Fruit fly (Drosophila melanogaster): ENCODE results near the gene CG42717.

CG42717 gene

dm6 chr3L:16033090-16033828 lies at the start of gene CG42717, which contains the start of gene CG42716:
Gene CG42717, minus strand, starts transcription at chr3L:16033190.
Gene CG42716, plus strand, starts transcription at chr3L:16033778.
- TF ChIP-seq insv (optimal IDR thresholded peaks at IDR 0.05) (no peak), h (optimal IDR thresholded peaks at IDR 0.05) (no peak), psq (optimal IDR thresholded peaks at IDR 0.05) (no peak), ttk (optimal IDR thresholded peaks at IDR 0.05) (no peak), Sin3A (optimal IDR thresholded peaks at IDR 0.05) (no peak), Myc (optimal IDR thresholded peaks at IDR 0.05) (no peak)

dm6 chr3L:16082251-16082650 lies 49.3 kb upstream of the CG42717 start, which contains the start of gene CG33258:
Gene CG33258, plus strand, starts transcription at chr3L:16082551.
- no peak for TF ChIP-seq psq (optimal IDR thresholded peaks at IDR 0.05)
- no peak for TF ChIP-seq Sin3A (optimal IDR thresholded peaks at IDR 0.05)
- no peak for TF ChIP-seq insv (optimal IDR thresholded peaks at IDR 0.05)
- no peak for TF ChIP-seq ttk (optimal IDR thresholded peaks at IDR 0.05)
- no peak for TF ChIP-seq h (optimal IDR thresholded peaks at IDR 0.05)
- TF ChIP-seq Myc (optimal IDR thresholded peaks at IDR 0.05): no peak

- TF ChIP-seq insv (optimal IDR thresholded peaks at IDR 0.05): no peak
- no peak for TF ChIP-seq h (optimal IDR thresholded peaks at IDR 0.05)
- TF ChIP-seq ttk (optimal IDR thresholded peaks at IDR 0.05): no peak
Measured at dm6 chr3L:16060806-16061600, 28.0 kb upstream of the CG42717 start.

DNA sequence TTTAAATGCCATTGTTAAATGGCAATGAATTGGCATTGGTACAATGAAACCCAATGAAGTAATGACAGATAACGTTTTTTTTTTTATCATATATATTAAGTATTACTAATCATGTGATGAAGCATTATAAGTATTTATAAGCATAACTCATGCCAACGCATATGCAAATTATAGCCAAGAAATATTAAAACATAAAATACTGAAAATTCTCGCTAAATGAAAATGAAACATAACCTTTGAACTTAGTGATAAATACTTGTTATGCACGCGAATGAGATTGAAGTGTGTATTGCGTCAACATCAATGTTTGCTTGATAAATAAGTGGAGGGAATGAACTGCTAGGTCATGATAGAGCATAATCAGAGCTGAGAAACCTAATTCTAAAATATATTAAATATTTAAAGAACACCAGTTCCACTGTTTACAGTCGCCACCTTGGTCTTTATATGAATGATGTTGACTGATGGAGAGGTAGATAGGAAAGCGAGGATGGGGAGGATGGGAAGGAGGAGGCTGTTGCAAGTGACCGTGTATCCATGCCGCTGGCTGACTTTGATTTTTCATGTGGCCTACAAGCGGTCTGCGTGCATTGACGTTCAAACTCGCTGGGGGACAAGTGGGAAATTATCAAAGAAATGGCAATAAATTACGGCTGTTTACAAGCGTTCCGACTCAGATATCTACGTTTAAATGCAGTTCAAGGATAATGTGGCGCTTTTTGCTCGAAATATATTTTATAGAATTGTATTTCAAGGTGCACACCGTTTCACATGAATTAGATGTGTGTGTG lies 23.3 kb upstream of the CG42717 start:
- TF ChIP-seq Sin3A (optimal IDR thresholded peaks at IDR 0.05): no peak
- TF ChIP-seq h (optimal IDR thresholded peaks at IDR 0.05): no peak
- no peak for TF ChIP-seq Myc (optimal IDR thresholded peaks at IDR 0.05)
- TF ChIP-seq psq (optimal IDR thresholded peaks at IDR 0.05): no peak
- no peak for TF ChIP-seq ttk (optimal IDR thresholded peaks at IDR 0.05)
- TF ChIP-seq insv (optimal IDR thresholded peaks at IDR 0.05): no peak

DNA sequence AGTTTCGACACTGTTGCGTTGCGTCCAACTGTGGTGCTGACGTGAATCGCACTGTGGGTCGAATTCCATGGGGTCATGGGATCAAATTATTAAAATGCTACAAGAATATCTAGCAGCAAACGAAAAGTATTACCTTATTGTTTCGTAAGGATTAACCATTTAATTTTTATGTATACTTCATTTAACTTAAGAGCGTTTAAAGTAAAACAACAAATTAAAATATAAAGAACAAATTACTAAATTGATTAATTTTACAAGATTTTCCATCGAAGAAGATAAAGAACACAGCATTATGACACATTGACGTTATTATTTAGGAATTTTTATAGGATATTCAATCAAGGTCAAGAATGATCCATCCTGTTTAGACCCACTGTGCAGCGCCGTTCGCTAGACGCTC lies 21.1 kb upstream of the CG42717 start:
- TF ChIP-seq Sin3A (optimal IDR thresholded peaks at IDR 0.05) (no peak), h (optimal IDR thresholded peaks at IDR 0.05) (no peak), ttk (optimal IDR thresholded peaks at IDR 0.05) (no peak), psq (optimal IDR thresholded peaks at IDR 0.05) (no peak), insv (optimal IDR thresholded peaks at IDR 0.05) (no peak), Myc (optimal IDR thresholded peaks at IDR 0.05) (no peak)

DNA sequence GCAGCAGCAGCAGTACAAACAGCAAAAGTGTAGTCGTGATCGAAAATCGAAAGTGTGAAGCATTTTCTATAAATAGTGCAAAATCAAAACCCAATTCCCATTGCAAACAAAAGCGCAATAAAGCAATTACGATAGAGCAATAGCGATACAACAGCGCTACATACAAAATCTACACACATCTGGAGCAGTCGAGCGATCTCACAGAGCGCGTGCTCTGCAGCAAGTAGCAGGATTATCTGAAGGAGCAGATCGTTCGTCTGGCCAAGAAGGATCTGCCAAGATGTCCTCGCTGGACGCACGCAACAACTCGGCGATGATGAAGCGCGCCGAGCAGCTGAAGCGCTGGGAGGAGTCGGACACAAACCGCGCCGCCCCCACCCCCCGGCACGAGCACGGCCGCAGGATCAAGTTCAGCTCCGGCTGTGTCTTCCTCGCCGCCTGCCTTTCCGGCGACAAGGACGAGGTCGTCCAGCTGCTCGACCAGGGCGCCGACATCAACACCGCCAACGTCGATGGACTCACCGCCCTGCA lies 20.1 kb upstream of the CG42717 start:
- TF ChIP-seq Myc (optimal IDR thresholded peaks at IDR 0.05) (no peak), h (optimal IDR thresholded peaks at IDR 0.05) (no peak), Sin3A (optimal IDR thresholded peaks at IDR 0.05) (no peak), psq (optimal IDR thresholded peaks at IDR 0.05) (no peak), insv (optimal IDR thresholded peaks at IDR 0.05) (no peak), ttk (optimal IDR thresholded peaks at IDR 0.05) (no peak)

DNA sequence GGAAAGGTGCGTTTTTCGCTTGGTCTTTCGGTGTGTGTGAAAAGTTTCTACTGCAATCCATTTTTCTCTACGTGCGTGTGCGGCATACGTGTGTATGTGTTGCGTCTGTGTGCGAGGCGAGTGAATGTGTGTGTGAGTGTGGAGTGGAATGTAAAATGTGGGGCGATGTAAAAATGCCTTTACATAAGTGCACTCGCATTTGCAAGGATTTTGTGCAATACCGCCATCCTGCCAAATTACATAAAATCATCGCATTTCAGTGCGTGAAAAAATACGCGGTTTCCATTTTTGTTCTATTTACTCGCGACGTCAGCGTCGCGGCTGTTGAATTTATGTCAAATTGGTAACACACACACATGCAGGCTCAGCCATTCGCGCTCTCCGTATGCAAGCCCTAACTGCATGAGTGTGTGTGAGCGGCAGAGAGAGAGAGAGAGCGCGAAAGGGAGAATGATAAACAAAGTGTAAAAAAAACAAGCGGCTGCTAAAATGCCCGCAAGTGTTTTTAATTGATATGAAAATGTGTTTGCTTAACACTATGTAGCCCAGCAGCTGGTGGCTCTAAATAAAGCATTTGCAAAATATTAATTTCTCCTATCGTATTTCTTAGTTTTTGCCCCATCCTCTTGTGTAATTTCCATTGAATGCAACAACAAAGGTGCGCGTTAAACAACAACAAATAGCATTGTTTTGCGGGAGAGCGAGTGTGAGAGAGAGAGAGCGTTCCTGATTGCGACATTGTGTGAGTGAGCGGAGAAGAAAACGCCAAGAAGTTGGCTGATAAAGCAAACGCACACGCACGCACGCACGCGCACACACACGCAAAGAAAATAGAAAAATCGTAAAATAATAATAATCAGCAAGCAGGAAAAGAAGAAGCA lies 19.4 kb upstream of the CG42717 start:
- TF ChIP-seq Myc (optimal IDR thresholded peaks at IDR 0.05): no peak

DNA sequence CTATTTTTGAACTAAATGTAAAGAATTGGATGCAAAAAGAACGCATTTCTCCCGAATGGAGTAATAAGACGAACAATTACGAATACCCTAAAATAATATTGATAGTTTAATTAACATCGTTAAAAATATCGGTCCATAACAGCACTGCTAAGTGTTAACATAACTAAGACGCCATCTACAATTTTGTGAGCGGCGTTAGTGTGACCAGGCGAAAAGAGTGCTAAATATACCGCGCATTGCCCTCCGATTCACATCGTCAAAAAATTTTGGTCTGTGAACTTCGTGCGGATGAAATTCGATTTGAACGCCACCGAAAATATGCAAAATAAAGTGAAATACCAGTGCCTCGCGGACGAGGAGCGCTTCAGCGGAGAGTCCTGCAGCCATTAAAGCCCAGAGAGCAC lies 18.7 kb upstream of the CG42717 start, which contains the start of gene Mbs:
TSS of gene Mbs (plus strand) at position 241 of the 404 bp plus-strand sequence.
- TF ChIP-seq insv (optimal IDR thresholded peaks at IDR 0.05) (no peak), Sin3A (optimal IDR thresholded peaks at IDR 0.05) (no peak), Myc (optimal IDR thresholded peaks at IDR 0.05) (no peak), ttk (optimal IDR thresholded peaks at IDR 0.05) (no peak), h (optimal IDR thresholded peaks at IDR 0.05) (no peak), psq (optimal IDR thresholded peaks at IDR 0.05) (no peak)

DNA sequence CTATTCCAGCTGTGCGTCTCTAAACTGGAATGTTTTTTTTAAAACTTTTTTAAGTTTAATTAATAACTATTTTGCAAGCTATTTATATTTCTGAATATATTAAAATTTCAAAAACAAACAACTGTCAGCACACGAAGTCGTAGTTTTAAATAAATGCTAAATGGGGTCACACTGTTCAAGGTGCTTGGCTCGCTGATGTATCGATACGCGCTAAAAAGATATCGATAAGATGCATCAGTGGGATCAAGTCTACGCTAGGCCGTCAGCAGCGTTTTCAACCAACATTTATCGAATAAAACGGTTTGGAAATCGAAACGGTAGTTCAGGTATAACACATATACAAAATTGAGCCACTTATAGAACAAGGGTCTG lies 17.9 kb upstream of the CG42717 start, which contains the start of gene Diap1:
TSS of gene Diap1 (minus strand) at position 148 of the 372 bp plus-strand sequence.
- TF ChIP-seq h (optimal IDR thresholded peaks at IDR 0.05) (no peak), insv (optimal IDR thresholded peaks at IDR 0.05) (no peak), ttk (optimal IDR thresholded peaks at IDR 0.05) (no peak), Sin3A (optimal IDR thresholded peaks at IDR 0.05) (no peak), psq (optimal IDR thresholded peaks at IDR 0.05) (no peak), Myc (optimal IDR thresholded peaks at IDR 0.05) (no peak)

DNA sequence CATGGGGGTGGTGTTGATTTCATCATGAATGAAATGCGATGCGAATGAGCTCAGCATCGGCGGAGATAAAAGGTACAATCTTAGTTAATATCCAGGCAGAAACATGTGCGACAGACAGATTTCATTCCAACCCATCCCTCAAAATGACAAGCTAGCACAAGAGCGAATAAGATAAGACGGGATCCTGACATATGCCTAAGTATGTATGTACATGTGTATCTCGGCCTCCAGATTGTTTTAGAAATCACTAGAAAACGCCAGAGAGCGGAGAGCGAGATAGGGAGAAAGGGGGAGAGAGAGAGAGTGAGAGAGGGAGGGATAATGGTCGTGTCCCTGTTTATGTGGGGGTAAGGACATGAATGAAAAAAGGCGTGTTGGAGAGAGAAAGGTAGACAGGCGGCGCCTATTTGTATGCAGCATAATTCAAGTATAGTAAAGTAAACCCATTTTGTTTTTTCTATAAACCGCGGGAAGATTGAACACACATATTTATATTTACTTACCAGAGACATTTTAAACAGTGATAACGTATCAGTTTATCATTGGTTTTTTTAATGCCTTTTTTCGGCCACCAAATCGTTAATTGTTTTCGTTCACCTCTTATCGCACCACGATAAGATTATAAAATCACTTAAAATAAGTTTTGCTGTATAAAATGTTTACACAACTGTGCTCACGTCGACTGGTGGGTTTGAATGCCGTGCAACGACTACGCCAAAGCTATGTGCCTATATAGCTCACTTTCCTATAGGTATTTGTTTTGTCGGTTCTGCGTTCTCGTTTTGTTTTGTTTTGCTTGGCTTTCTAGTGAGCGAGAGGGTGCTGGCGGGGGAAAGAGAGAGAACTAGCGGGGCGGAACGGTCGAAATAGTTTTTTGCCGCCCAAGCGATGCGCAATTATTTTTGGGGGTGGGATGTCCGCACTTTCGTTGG lies 17.2 kb upstream of the CG42717 start:
- no peak for TF ChIP-seq psq (optimal IDR thresholded peaks at IDR 0.05)
- no peak for TF ChIP-seq insv (optimal IDR thresholded peaks at IDR 0.05)
- TF ChIP-seq h (optimal IDR thresholded peaks at IDR 0.05): no peak
- TF ChIP-seq ttk (optimal IDR thresholded peaks at IDR 0.05): no peak
- no peak for TF ChIP-seq Sin3A (optimal IDR thresholded peaks at IDR 0.05)
- no peak for TF ChIP-seq Myc (optimal IDR thresholded peaks at IDR 0.05)
